Worm (Caenorhabditis elegans): ENCODE results near the gene trap-4.

ce11 chrIII:11935948-11936280, 15.4 kb downstream of the trap-4 start:
- TF ChIP-seq him-1 (tag; optimal IDR thresholded peaks at IDR 0.05) (no peak), dao-5 (tag; optimal IDR thresholded peaks at IDR 0.05) (no peak)
